Fruit fly (Drosophila melanogaster) whole organism, embryonic: Measurements from ENCODE around the gene Ptth.

Experiments used
- CG10209 ChIP-seq: fragments of 200-800 bp; sonication (Bioruptor generic); optimal IDR thresholded peaks from 3 replicates; lab custom pipeline; 2017; ENCODE audit warnings: missing biosample characterization, mild to moderate bottlenecking, missing genetic modification characterization, missing genetic modification reagents
- CG13424 ChIP-seq: fragments of 200-800 bp; sonication (Bioruptor generic); optimal IDR thresholded peaks from 2 replicates; lab custom pipeline; 2019; ENCODE audit warnings: missing biosample characterization, mild to moderate bottlenecking, missing genetic modification characterization, moderate library complexity
- CG13894 ChIP-seq: fragments of 200-800 bp; sonication (Bioruptor generic); optimal IDR thresholded peaks from 3 replicates; lab custom pipeline; 2018; ENCODE audit warnings: missing biosample characterization, mild to moderate bottlenecking, missing genetic modification characterization, moderate library complexity
- CG15073 ChIP-seq: fragments of 200-800 bp; sonication (Bioruptor generic); optimal IDR thresholded peaks from 2 replicates; lab custom pipeline; 2016; ENCODE audit warnings: missing biosample characterization, missing genetic modification characterization
- CG1603 ChIP-seq: fragments of 200-800 bp; sonication (Bioruptor generic); optimal IDR thresholded peaks from 2 replicates; lab custom pipeline; 2019; ENCODE audit warnings: missing biosample characterization, mild to moderate bottlenecking, missing genetic modification characterization, moderate library complexity
- CG16779 ChIP-seq: fragments of 200-800 bp; sonication (Bioruptor generic); IDR thresholded peaks from 2 replicates; pipeline ENCODE4 v1.3.6; 2022; ENCODE audit warnings: missing biosample characterization, missing genetic modification characterization
- CG16813 ChIP-seq: fragments of 200-800 bp; sonication (Bioruptor generic); IDR thresholded peaks from 3 replicates; pipeline ENCODE4 v1.3.6; 2022; ENCODE audit warnings: missing biosample characterization, missing genetic modification characterization; ENCODE audit not compliant: partially characterized antibody
- CG18619 ChIP-seq: fragments of 200-800 bp; sonication (Bioruptor generic); optimal IDR thresholded peaks from 3 replicates; lab custom pipeline; 2017; ENCODE audit warnings: missing biosample characterization, mild to moderate bottlenecking, missing genetic modification characterization
- CG2199 ChIP-seq: fragments of 200-800 bp; sonication (Bioruptor generic); IDR thresholded peaks from 3 replicates; pipeline ENCODE4 v1.3.6; 2022; ENCODE audit warnings: missing biosample characterization, missing genetic modification characterization
- CG2678 ChIP-seq: fragments of 200-800 bp; sonication (Bioruptor generic); optimal IDR thresholded peaks from 3 replicates; lab custom pipeline; 2019; ENCODE audit warnings: missing biosample characterization, mild to moderate bottlenecking, missing genetic modification characterization, moderate library complexity
- CG2875 ChIP-seq: fragments of 200-800 bp; sonication (Bioruptor generic); optimal IDR thresholded peaks from 2 replicates; lab custom pipeline; 2017; ENCODE audit warnings: missing biosample characterization, mild to moderate bottlenecking, missing genetic modification characterization, missing genetic modification reagents
- CG30020 ChIP-seq: fragments of 200-800 bp; optimal IDR thresholded peaks from 2 replicates; lab custom pipeline; 2019; ENCODE audit warnings: missing biosample characterization, mild to moderate bottlenecking, missing genetic modification characterization, moderate library complexity
- CG32772 ChIP-seq: fragments of 200-800 bp; sonication (Bioruptor generic); IDR thresholded peaks from 2 replicates; pipeline ENCODE4 v1.3.6; 2022; ENCODE audit warnings: missing biosample characterization, missing genetic modification characterization
- CG4404 ChIP-seq: fragments of 200-800 bp; sonication (Bioruptor generic); IDR thresholded peaks from 2 replicates; pipeline ENCODE4 v1.3.6; 2022; ENCODE audit warnings: missing biosample characterization, missing genetic modification characterization
- CG6272 ChIP-seq: fragments of 200-800 bp; sonication (Bioruptor generic); IDR thresholded peaks from 2 replicates; pipeline ENCODE4 v1.3.6; 2022; ENCODE audit warnings: missing biosample characterization, missing genetic modification characterization
- CG6854 ChIP-seq: fragments of 200-800 bp; sonication (Bioruptor generic); optimal IDR thresholded peaks from 3 replicates; lab custom pipeline; 2017; ENCODE audit warnings: missing biosample characterization, mild to moderate bottlenecking, missing genetic modification characterization
- CG7786 ChIP-seq: fragments of 200-800 bp; sonication (Bioruptor generic); optimal IDR thresholded peaks from 2 replicates; lab custom pipeline; 2016; ENCODE audit warnings: missing biosample characterization, missing genetic modification characterization
- Camta ChIP-seq: fragments of 200-800 bp; sonication (Bioruptor generic); optimal IDR thresholded peaks from 2 replicates; lab custom pipeline; 2016; ENCODE audit warnings: missing biosample characterization, missing genetic modification characterization
- CkIIα-i1 ChIP-seq: fragments of 200-800 bp; sonication (Bioruptor generic); IDR thresholded peaks from 2 replicates; pipeline ENCODE4 v1.3.6; 2022; ENCODE audit warnings: missing biosample characterization, missing genetic modification characterization
- D ChIP-seq, 2 experiments: fragments of 200-800 bp in 1 of 2; fragments of >200 bp in 1 of 2; sonication (Bioruptor generic) in 1 of 2; optimal IDR thresholded peaks; 2 replicates in 1 of 2; 3 replicates in 1 of 2; lab custom pipeline; 2017; ENCODE audit warnings: mild to moderate bottlenecking in 1 of 2, missing biosample characterization in 1 of 2, missing genetic modification characterization in 1 of 2, missing genetic modification reagents in 1 of 2
- Dp ChIP-seq: fragments of 200-800 bp; sonication (Bioruptor generic); optimal IDR thresholded peaks from 2 replicates; lab custom pipeline; 2018; ENCODE audit warnings: missing biosample characterization, mild to moderate bottlenecking, missing genetic modification characterization, moderate library complexity
- Eip74EF ChIP-seq, 2 experiments: fragments of 200-800 bp in 1 of 2; fragments of >200 bp in 1 of 2; sonication (Bioruptor generic) in 1 of 2; optimal IDR thresholded peaks; 2 replicates each; lab custom pipeline; 2017 to 2019; ENCODE audit warnings: missing biosample characterization in 2 of 2, missing genetic modification characterization in 2 of 2, mild to moderate bottlenecking in 1 of 2, moderate library complexity in 1 of 2
- GATAe ChIP-seq: fragments of 200-800 bp; sonication (Bioruptor generic); conservative IDR thresholded peaks from 2 replicates; pipeline ENCODE4 v1.3.6; 2022; ENCODE audit warnings: missing biosample characterization, missing genetic modification characterization
- HLH3B ChIP-seq: fragments of 200-800 bp; sonication (Bioruptor generic); IDR thresholded peaks from 2 replicates; pipeline ENCODE4 v1.3.6; 2022; ENCODE audit warnings: missing biosample characterization, missing genetic modification characterization
- Hr78 ChIP-seq, 2 experiments: fragments of 200-800 bp in 1 of 2; fragments of >200 bp in 1 of 2; sonication (Bioruptor generic) in 1 of 2; optimal IDR thresholded peaks; 2 replicates each; lab custom pipeline; 2017 to 2019; ENCODE audit warnings: missing biosample characterization in 2 of 2, missing genetic modification characterization in 2 of 2, mild to moderate bottlenecking in 1 of 2, moderate library complexity in 1 of 2
- Jarid2 ChIP-seq: fragments of 200-800 bp; sonication (Bioruptor generic); optimal IDR thresholded peaks from 3 replicates; lab custom pipeline; 2017; ENCODE audit warnings: mild to moderate bottlenecking, missing biosample characterization, missing genetic modification reagents, missing genetic modification characterization
- Meics ChIP-seq: fragments of 200-800 bp; sonication (Bioruptor generic); optimal IDR thresholded peaks from 2 replicates; lab custom pipeline; 2017; ENCODE audit warnings: missing biosample characterization, mild to moderate bottlenecking, missing genetic modification characterization
- NFAT ChIP-seq: fragments of 200-800 bp; sonication (Bioruptor generic); IDR thresholded peaks from 2 replicates; pipeline ENCODE4 v1.3.6; 2022; ENCODE audit warnings: missing biosample characterization, missing genetic modification characterization
- Oli ChIP-seq: fragments of 200-800 bp; sonication (Bioruptor generic); optimal IDR thresholded peaks from 2 replicates; lab custom pipeline; 2018; ENCODE audit warnings: missing biosample characterization, mild to moderate bottlenecking, missing genetic modification characterization, moderate library complexity
- Opbp ChIP-seq: fragments of 200-800 bp; sonication (Bioruptor generic); IDR thresholded peaks from 3 replicates; pipeline ENCODE4 v1.3.6; 2022; ENCODE audit warnings: missing biosample characterization, missing genetic modification characterization; ENCODE audit not compliant: partially characterized antibody
- Rx ChIP-seq: fragments of 200-800 bp; sonication (Bioruptor generic); IDR thresholded peaks from 2 replicates; pipeline ENCODE4 v1.3.6; 2022; ENCODE audit warnings: missing biosample characterization, missing genetic modification characterization
- ase ChIP-seq: fragments of 200-800 bp; sonication (Bioruptor generic); IDR thresholded peaks from 3 replicates; pipeline ENCODE4 v1.3.6; 2022; ENCODE audit warnings: missing biosample characterization, missing genetic modification characterization
- ash1 ChIP-seq: fragments of 200-800 bp; sonication (Bioruptor generic); optimal IDR thresholded peaks from 2 replicates; lab custom pipeline; 2018; ENCODE audit warnings: missing biosample characterization, mild to moderate bottlenecking, missing genetic modification characterization
- crc ChIP-seq: fragments of 200-800 bp; sonication (Bioruptor generic); optimal IDR thresholded peaks from 2 replicates; lab custom pipeline; 2016; ENCODE audit warnings: missing biosample characterization, missing genetic modification characterization
- crol ChIP-seq: fragments of 200-800 bp; sonication (Bioruptor generic); IDR thresholded peaks from 2 replicates; pipeline ENCODE4 v1.3.6; 2022; ENCODE audit warnings: missing biosample characterization, missing genetic modification characterization
- dm ChIP-seq: fragments of 200-800 bp; sonication (Bioruptor generic); optimal IDR thresholded peaks from 3 replicates; lab custom pipeline; 2016; ENCODE audit warnings: missing biosample characterization, missing genetic modification characterization
- gfzf ChIP-seq: fragments of 200-800 bp; sonication (Bioruptor generic); optimal IDR thresholded peaks from 2 replicates; lab custom pipeline; 2016; ENCODE audit warnings: missing biosample characterization, mild to moderate bottlenecking, missing genetic modification characterization, moderate library complexity
- h ChIP-seq: fragments of >200 bp; optimal IDR thresholded peaks from 2 replicates; lab custom pipeline; 2017
- inv ChIP-seq: fragments of 200-800 bp; sonication (Bioruptor generic); IDR thresholded peaks from 2 replicates; pipeline ENCODE4 v1.3.6; 2022; ENCODE audit warnings: missing biosample characterization, missing genetic modification characterization; ENCODE audit not compliant: partially characterized antibody
- mld ChIP-seq: fragments of 200-800 bp; sonication (Bioruptor generic); IDR thresholded peaks from 3 replicates; pipeline ENCODE4 v1.3.6; 2022; ENCODE audit warnings: missing biosample characterization, missing genetic modification characterization; ENCODE audit not compliant: partially characterized antibody
- nau ChIP-seq: fragments of 200-800 bp; sonication (Bioruptor generic); optimal IDR thresholded peaks from 3 replicates; lab custom pipeline; 2017; ENCODE audit warnings: missing biosample characterization, mild to moderate bottlenecking, missing genetic modification characterization, missing genetic modification reagents
- nerfin-2 ChIP-seq: fragments of 200-800 bp; sonication (Bioruptor generic); IDR thresholded peaks from 2 replicates; pipeline ENCODE4 v1.3.6; 2022; ENCODE audit warnings: missing biosample characterization, missing genetic modification characterization; ENCODE audit not compliant: partially characterized antibody
- onecut ChIP-seq: fragments of 200-800 bp; sonication (Bioruptor generic); IDR thresholded peaks from 2 replicates; pipeline ENCODE4 v1.3.6; 2022; ENCODE audit warnings: missing biosample characterization, missing genetic modification characterization
- pb ChIP-seq: fragments of 200-800 bp; sonication (Bioruptor generic); optimal IDR thresholded peaks from 3 replicates; lab custom pipeline; 2016; ENCODE audit warnings: missing biosample characterization, missing genetic modification characterization
- pita ChIP-seq: fragments of 200-800 bp; sonication (Bioruptor generic); optimal IDR thresholded peaks from 2 replicates; lab custom pipeline; 2017; ENCODE audit warnings: missing biosample characterization, mild to moderate bottlenecking, missing genetic modification characterization
- prd ChIP-seq, 3 experiments: fragments of >200 bp in 2 of 3; fragments of 200-800 bp in 1 of 3; sonication (Bioruptor generic) in 1 of 3; optimal IDR thresholded peaks in 2 of 3; IDR thresholded peaks in 1 of 3; 2 replicates in 2 of 3; 3 replicates in 1 of 3; pipeline versions ENCODE4 v1.3.6 to Lab custom; 2017 to 2022; ENCODE audit warnings: missing biosample characterization in 1 of 3, missing genetic modification characterization in 1 of 3
- tap ChIP-seq: fragments of 200-800 bp; optimal IDR thresholded peaks from 3 replicates; lab custom pipeline; 2019; ENCODE audit warnings: missing biosample characterization, mild to moderate bottlenecking, missing genetic modification characterization, moderate library complexity
- wor ChIP-seq: fragments of 200-800 bp; sonication (Bioruptor generic); IDR thresholded peaks from 2 replicates; pipeline ENCODE4 v1.3.6; 2022; ENCODE audit warnings: missing biosample characterization, missing genetic modification characterization
- zfh2 ChIP-seq: fragments of 200-800 bp; sonication (Bioruptor generic); optimal IDR thresholded peaks from 2 replicates; lab custom pipeline; 2016; ENCODE audit warnings: missing biosample characterization, missing genetic modification characterization

Gene Ptth

DNA sequence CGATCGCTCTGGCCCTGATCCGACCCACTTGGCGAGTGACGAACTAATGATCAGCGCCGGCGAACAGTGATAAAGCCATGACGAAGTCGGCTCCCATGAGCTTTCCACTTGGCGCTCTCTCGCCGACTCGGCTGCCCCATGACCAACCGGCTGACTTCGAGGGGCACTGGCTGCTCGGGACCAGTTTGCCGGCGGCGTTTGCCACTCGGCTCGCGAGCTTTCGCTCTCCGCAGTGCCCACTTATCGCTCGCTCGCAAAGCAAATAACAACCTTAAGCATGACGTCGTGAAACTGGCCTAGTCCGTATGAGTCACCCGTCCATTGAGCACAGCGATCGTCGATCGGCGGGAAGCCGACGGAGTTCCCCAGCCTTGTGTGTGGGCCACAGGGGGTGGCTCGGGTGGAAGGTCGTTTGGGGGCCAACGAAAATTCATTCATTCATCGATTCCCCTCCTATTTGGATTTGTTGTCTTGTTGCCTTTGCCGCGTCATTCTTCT, 24.2 kb downstream of the Ptth start, which contains the start of gene Ets21C (continued):
- TF ChIP-seq prd (optimal IDR thresholded peaks at IDR 0.05; lab: Kevin White, UChicago) (no peak), prd (GFP tag; IDR thresholded peaks at IDR 0.05; lab: Robert Waterston, UW) (no peak), gfzf (GFP tag; lab: Kevin White, UChicago) (no peak), onecut (GFP tag; lab: Robert Waterston, UW) (no peak; the same call in 1 of the 2 replicates), CG2875 (GFP tag; lab: Kevin White, UChicago) (no peak), CG16779 (no peak), CG7786 (no peak), NFAT (GFP tag; lab: Robert Waterston, UW) (0 out of 2 replicates have a peak, but pooled peaks have one; percentile 7), CG18619 (GFP tag; lab: Kevin White, UChicago) (no peak), pita (no peak), CG6854 (GFP tag; lab: Kevin White, UChicago) (no peak), Hr78 (GFP tag; optimal IDR thresholded peaks at IDR 0.05; lab: Kevin White, UChicago) (peak in 1 of 2 experiments; percentile 95), HLH3B (GFP tag; lab: Robert Waterston, UW) (no peak), CG4404 (no peak), inv (no peak), Dp (GFP tag; lab: Kevin White, UChicago) (no peak), CG1603 (tag; lab: Kevin White, UChicago) (no peak), ase (no peak), CkIIα-i1 (GFP tag; lab: Robert Waterston, UW) (no peak), mld (GFP tag; lab: Robert Waterston, UW) (no peak), crc (GFP tag; lab: Kevin White, UChicago) (no peak), CG6272 (no peak), CG16813 (GFP tag; lab: Robert Waterston, UW) (no peak), CG2678 (tag; lab: Kevin White, UChicago) (no peak), Camta (GFP tag; lab: Kevin White, UChicago) (no peak), h (lab: Kevin White, UChicago) (no peak), Rx (GFP tag; lab: Robert Waterston, UW) (no peak), CG13894 (tag; lab: Kevin White, UChicago) (peak; percentile 32), Meics (GFP tag; lab: Kevin White, UChicago) (peak; percentile 28), tap (no peak), crol (GFP tag; lab: Robert Waterston, UW) (peak; percentile 90), Jarid2 (GFP tag; lab: Kevin White, UChicago) (peak; percentile 25), CG30020 (no peak), nau (no peak), pb (GFP tag; lab: Kevin White, UChicago) (no peak), Opbp (GFP tag; lab: Robert Waterston, UW) (no peak), CG10209 (GFP tag; lab: Kevin White, UChicago) (no peak), wor (GFP tag; lab: Robert Waterston, UW) (no peak), ash1 (GFP tag; lab: Kevin White, UChicago) (no peak), zfh2 (GFP tag; lab: Kevin White, UChicago) (no peak), nerfin-2 (no peak), CG13424 (tag; lab: Kevin White, UChicago) (no peak), CG15073 (GFP tag; lab: Kevin White, UChicago) (no peak), Oli (no peak), Eip74EF (GFP tag; optimal IDR thresholded peaks at IDR 0.05; lab: Kevin White, UChicago) (peak in 1 of 2 experiments; percentile 40), CG32772 (GFP tag; lab: Robert Waterston, UW) (no peak), GATAe (GFP tag; lab: Robert Waterston, UW) (no peak; the same call in 1 of the 2 replicates), dm (GFP tag; lab: Kevin White, UChicago) (no peak), D (optimal IDR thresholded peaks at IDR 0.05; lab: Kevin White, UChicago) (no peak), D (GFP tag; optimal IDR thresholded peaks at IDR 0.05; lab: Kevin White, UChicago) (no peak), CG2199 (GFP tag; lab: Robert Waterston, UW) (no peak)
